Worm (Caenorhabditis elegans): ENCODE data around the gene B0361.14.

ce11 chrIII:7310662-7311340, 11.5 kb upstream of the B0361.14 start, which contains the start of the genes F56C9.6 and F56C9.3:
- TF ChIP-seq mep-1 (tag; optimal IDR thresholded peaks at IDR 0.05) (no peak), lsy-2 (tag; optimal IDR thresholded peaks at IDR 0.05) (no peak), nhr-28 (tag; optimal IDR thresholded peaks at IDR 0.05) (no peak), snpc-4 (tag; optimal IDR thresholded peaks at IDR 0.05) (no peak), pha-4 (tag; optimal IDR thresholded peaks at IDR 0.05) (no peak), sptf-1 (tag; optimal IDR thresholded peaks at IDR 0.05) (no peak), unc-62 (GFP tag; optimal IDR thresholded peaks at IDR 0.05) (no peak), ztf-11 (tag; optimal IDR thresholded peaks at IDR 0.05) (no peak), elt-1 (tag; optimal IDR thresholded peaks at IDR 0.05; ENCODE audit: borderline replicate concordance, insufficient read depth) (no peak), flh-1 (GFP tag; optimal IDR thresholded peaks at IDR 0.05) (no peak), nhr-12 (tag; optimal IDR thresholded peaks at IDR 0.05) (no peak)

All from whole organism, mixed stage, embryonic.